Worm (Caenorhabditis elegans) whole organism, midembryonic: Measurements from ENCODE around the gene soc-2.

ENCODE experiments used
- T22C8.4 ChIP-seq: fragments of 200-800 bp; sonication (Bioruptor generic); IDR thresholded peaks from 2 replicates; pipeline ENCODE4 v1.3.6; 2022; ENCODE audit warnings: missing genetic modification characterization, missing compliant biosample characterization
- cog-1 ChIP-seq: sonication (generic microtip); optimal IDR thresholded peaks from 2 replicates; lab custom pipeline; 2016; ENCODE audit warnings: missing genetic modification characterization, missing compliant biosample characterization
- flt-1 ChIP-seq: fragments of 200-800 bp; sonication (Bioruptor generic); IDR thresholded peaks from 2 replicates; pipeline ENCODE4 v1.3.6; 2022; ENCODE audit warnings: missing genetic modification characterization, missing compliant biosample characterization
- klf-2 ChIP-seq: fragments of 200-800 bp; sonication (Bioruptor generic); conservative IDR thresholded peaks from 2 replicates; pipeline ENCODE4 v1.3.6; 2022; ENCODE audit warnings: missing genetic modification reagents, missing genetic modification characterization, missing compliant biosample characterization
- ref-1 ChIP-seq: fragments of 200-800 bp; sonication (Bioruptor generic); conservative IDR thresholded peaks from 2 replicates; pipeline ENCODE4 v1.3.6; 2022; ENCODE audit warnings: missing genetic modification reagents, missing genetic modification characterization, missing compliant biosample characterization
- tab-1 ChIP-seq: fragments of 200-800 bp; sonication (Bioruptor generic); IDR thresholded peaks from 2 replicates; pipeline ENCODE4 v1.3.6; 2022; ENCODE audit warnings: missing genetic modification characterization, missing compliant biosample characterization
- ztf-23 ChIP-seq: fragments of 200-800 bp; sonication (Bioruptor generic); IDR thresholded peaks from 2 replicates; pipeline ENCODE4 v1.3.6; 2022; ENCODE audit warnings: missing genetic modification reagents, missing genetic modification characterization, missing compliant biosample characterization
- ztf-29 ChIP-seq: fragments of 200-800 bp; sonication (Bioruptor generic); IDR thresholded peaks from 2 replicates; pipeline ENCODE4 v1.3.6; 2022; ENCODE audit warnings: missing genetic modification reagents, missing genetic modification characterization, missing compliant biosample characterization

DNA sequence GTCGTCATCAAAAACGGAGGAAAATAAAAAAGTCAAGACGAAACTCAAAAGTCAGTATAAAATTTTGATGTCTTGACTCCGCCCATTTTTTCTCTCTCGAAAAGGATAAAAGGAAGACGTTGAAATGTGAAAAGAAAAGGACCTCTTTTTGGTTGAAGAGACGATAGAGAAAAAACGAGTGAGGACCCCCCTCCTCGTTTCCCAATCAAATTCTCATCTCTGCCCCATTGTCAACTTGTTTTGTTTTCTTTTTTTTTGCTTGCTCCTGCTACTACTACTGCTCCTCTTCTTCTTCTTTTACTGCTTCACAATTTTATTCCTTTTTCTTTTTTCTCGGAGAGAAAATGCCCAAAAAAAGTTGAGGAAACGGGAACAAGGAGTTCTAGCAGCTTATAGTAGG lies 14.5 kb downstream of the soc-2 start:
- TF ChIP-seq cog-1 (tag; lab: Kevin White, UChicago) = no peak
- no peak for TF ChIP-seq T22C8.4 (GFP tag; lab: Robert Waterston, UW)
- TF ChIP-seq flt-1 (GFP tag; lab: Robert Waterston, UW) = no peak
- no peak for TF ChIP-seq klf-2
- TF ChIP-seq tab-1 (GFP tag; lab: Robert Waterston, UW) = no peak
- TF ChIP-seq ztf-29 (GFP tag; lab: Robert Waterston, UW) = no peak
- TF ChIP-seq ztf-23 = no peak
- TF ChIP-seq ref-1 (GFP tag; lab: Robert Waterston, UW) = no peak
